Worm (Caenorhabditis elegans) whole organism, young adult: ENCODE data around the gene F52H2.15.
A peak's percentile ranks its signal among the peaks of the same experiment; 100 is the strongest.

Experiments used
- D2030.7 ChIP-seq: fragments of 200-800 bp; sonication (Bioruptor generic); IDR thresholded peaks from 2 replicates; pipeline ENCODE4 v1.3.6; 2022; ENCODE audit warnings: missing genetic modification reagents, missing genetic modification characterization, missing compliant biosample characterization
- F49E8.2 ChIP-seq: sonication (generic microtip); optimal IDR thresholded peaks from 3 replicates; lab custom pipeline; 2017; ENCODE audit warnings: missing genetic modification characterization, mild to moderate bottlenecking, missing compliant biosample characterization, antibody characterized with exemption, moderate library complexity; ENCODE audit not compliant: insufficient read depth
- Y67H2A.10 ChIP-seq: fragments of 200-800 bp; sonication (Bioruptor generic); conservative IDR thresholded peaks from 2 replicates; pipeline ENCODE4 v1.3.6; 2022; ENCODE audit warnings: missing genetic modification reagents, missing genetic modification characterization, missing compliant biosample characterization
- Y95B8A.8 ChIP-seq: fragments of 200-800 bp; sonication (Bioruptor generic); IDR thresholded peaks from 2 replicates; pipeline ENCODE4 v1.3.6; 2022; ENCODE audit warnings: missing genetic modification reagents, missing genetic modification characterization, missing compliant biosample characterization
- ama-1 ChIP-seq, 3 experiments: fragments of 150-350 bp in 1 of 3; sonication (generic microtip) in 2 of 3; optimal IDR thresholded peaks; 2 replicates each; lab custom pipeline; 2014 to 2018; ENCODE audit warnings: missing biosample characterization in 2 of 3, missing genetic modification characterization in 2 of 3, missing genetic modification reagents in 2 of 3
- aptf-2 ChIP-seq: fragments of 200-800 bp; sonication (Bioruptor generic); conservative IDR thresholded peaks from 2 replicates; pipeline ENCODE4 v1.3.6; 2022; ENCODE audit warnings: missing genetic modification reagents, missing genetic modification characterization, missing compliant biosample characterization
- attf-5 ChIP-seq: fragments of 200-800 bp; sonication (Bioruptor generic); optimal IDR thresholded peaks from 2 replicates; lab custom pipeline; 2018; ENCODE audit warnings: mild to moderate bottlenecking, missing genetic modification characterization, missing compliant biosample characterization
- ceh-100 ChIP-seq: fragments of 200-800 bp; sonication (Bioruptor generic); IDR thresholded peaks from 2 replicates; pipeline ENCODE4 v1.3.6; 2022; ENCODE audit warnings: missing genetic modification reagents, missing genetic modification characterization, missing compliant biosample characterization
- ceh-79 ChIP-seq: sonication (generic microtip); optimal IDR thresholded peaks from 2 replicates; lab custom pipeline; 2017; ENCODE audit warnings: mild to moderate bottlenecking, missing genetic modification characterization, missing compliant biosample characterization
- chd-7 ChIP-seq: sonication (generic microtip); optimal IDR thresholded peaks from 2 replicates; lab custom pipeline; 2016; ENCODE audit warnings: mild to moderate bottlenecking, missing genetic modification characterization, moderate library complexity, missing compliant biosample characterization
- die-1 ChIP-seq: sonication (generic microtip); optimal IDR thresholded peaks from 2 replicates; lab custom pipeline; 2016; ENCODE audit warnings: missing genotype, mild to moderate bottlenecking, missing genetic modification characterization, missing compliant biosample characterization
- dox-1 ChIP-seq: fragments of 200-800 bp; sonication (Bioruptor generic); IDR thresholded peaks from 2 replicates; pipeline ENCODE4 v1.3.6; 2022; ENCODE audit warnings: missing genetic modification reagents, missing genetic modification characterization, missing compliant biosample characterization
- efl-1 ChIP-seq: fragments of 150-350 bp; optimal IDR thresholded peaks from 2 replicates; lab custom pipeline; 2014; ENCODE audit warnings: missing biosample characterization, missing genetic modification reagents, missing genetic modification characterization
- egl-18 ChIP-seq: fragments of 200-800 bp; sonication (Bioruptor generic); IDR thresholded peaks from 2 replicates; pipeline ENCODE4 v1.3.6; 2022; ENCODE audit warnings: missing genetic modification reagents, missing genetic modification characterization, missing compliant biosample characterization
- egl-44 ChIP-seq: fragments of 200-800 bp; sonication (Bioruptor generic); IDR thresholded peaks from 2 replicates; pipeline ENCODE4 v1.3.6; 2022; ENCODE audit warnings: missing genetic modification reagents, missing genetic modification characterization, missing compliant biosample characterization
- fkh-3 ChIP-seq: sonication (generic microtip); optimal IDR thresholded peaks from 2 replicates; lab custom pipeline; 2016; ENCODE audit warnings: mild to moderate bottlenecking, missing genetic modification characterization, missing compliant biosample characterization
- him-1 ChIP-seq: sonication (generic microtip); optimal IDR thresholded peaks from 2 replicates; lab custom pipeline; 2016; ENCODE audit warnings: missing genotype, missing genetic modification reagents, missing genetic modification characterization, missing compliant biosample characterization
- hlh-26 ChIP-seq: fragments of 200-800 bp; sonication (Bioruptor generic); conservative IDR thresholded peaks from 2 replicates; pipeline ENCODE4 v1.3.6; 2022; ENCODE audit warnings: missing genetic modification reagents, missing genetic modification characterization, missing compliant biosample characterization
- hmg-1.2 ChIP-seq: fragments of 200-800 bp; sonication (Bioruptor generic); IDR thresholded peaks from 2 replicates; pipeline ENCODE4 v1.3.6; 2022; ENCODE audit warnings: missing genetic modification reagents, missing genetic modification characterization, missing compliant biosample characterization
- hmg-20 ChIP-seq: fragments of 200-800 bp; sonication (Bioruptor generic); IDR thresholded peaks from 2 replicates; pipeline ENCODE4 v1.3.6; 2022; ENCODE audit warnings: missing genetic modification reagents, missing genetic modification characterization, missing compliant biosample characterization
- let-607 ChIP-seq, 2 experiments: fragments of 200-800 bp in 1 of 2; sonication (Bioruptor generic) in 1 of 2; sonication (generic microtip) in 1 of 2; optimal IDR thresholded peaks; 2 replicates each; lab custom pipeline; 2016 to 2018; ENCODE audit warnings: mild to moderate bottlenecking in 2 of 2, missing compliant biosample characterization in 2 of 2, missing genetic modification characterization in 2 of 2, moderate library complexity in 2 of 2, missing genotype in 1 of 2
- lin-35 ChIP-seq, 3 experiments: fragments of 150-350 bp in 2 of 3; sonication (generic microtip) in 1 of 3; optimal IDR thresholded peaks; 2 replicates each; lab custom pipeline; 2014 to 2018; ENCODE audit warnings: missing biosample characterization in 3 of 3, missing genetic modification characterization in 3 of 3, missing genetic modification reagents in 3 of 3
- madf-10 ChIP-seq: sonication (generic microtip); optimal IDR thresholded peaks from 2 replicates; lab custom pipeline; 2016; ENCODE audit warnings: mild to moderate bottlenecking, missing genetic modification characterization, missing compliant biosample characterization
- nfya-2 ChIP-seq: fragments of 200-800 bp; sonication (Bioruptor generic); IDR thresholded peaks from 2 replicates; pipeline ENCODE4 v1.3.6; 2022; ENCODE audit warnings: missing genetic modification reagents, missing genetic modification characterization, missing compliant biosample characterization
- nhr-179 ChIP-seq: sonication (generic microtip); optimal IDR thresholded peaks from 2 replicates; lab custom pipeline; 2016; ENCODE audit warnings: mild to moderate bottlenecking, missing genetic modification characterization, missing compliant biosample characterization
- nhr-27 ChIP-seq: fragments of 200-800 bp; sonication (Bioruptor generic); optimal IDR thresholded peaks from 2 replicates; lab custom pipeline; 2018; ENCODE audit warnings: mild to moderate bottlenecking, missing genetic modification characterization, moderate library complexity, missing compliant biosample characterization
- nhr-80 ChIP-seq: sonication (generic microtip); optimal IDR thresholded peaks from 2 replicates; lab custom pipeline; 2016; ENCODE audit warnings: missing genetic modification characterization, missing compliant biosample characterization
- pbrm-1 ChIP-seq: fragments of 200-800 bp; sonication (Bioruptor generic); IDR thresholded peaks from 2 replicates; pipeline ENCODE4 v1.3.6; 2022; ENCODE audit warnings: missing genetic modification reagents, missing genetic modification characterization, missing compliant biosample characterization
- pha-4 ChIP-seq: fragments of 150-350 bp; sonication (generic microtip); optimal IDR thresholded peaks from 2 replicates; lab custom pipeline; 2014; ENCODE audit warnings: missing biosample characterization, missing genetic modification reagents, missing genetic modification characterization
- rcor-1 ChIP-seq: fragments of 200-800 bp; sonication (Bioruptor generic); IDR thresholded peaks from 2 replicates; pipeline ENCODE4 v1.3.6; 2022; ENCODE audit warnings: missing genetic modification reagents, missing genetic modification characterization, missing compliant biosample characterization
- rec-8 ChIP-seq, 2 experiments: sonication (generic microtip); optimal IDR thresholded peaks; 2 replicates each; lab custom pipeline; 2016; ENCODE audit warnings: mild to moderate bottlenecking in 2 of 2, missing genetic modification characterization in 2 of 2, missing genetic modification reagents in 2 of 2, missing genotype in 2 of 2, missing biosample characterization in 1 of 2, missing compliant biosample characterization in 1 of 2, moderate library complexity in 1 of 2
- rpc-1 ChIP-seq, 2 experiments: fragments of 150-350 bp in 1 of 2; sonication (generic microtip) in 1 of 2; optimal IDR thresholded peaks; 2 replicates each; lab custom pipeline; 2014 to 2018; ENCODE audit warnings: missing biosample characterization in 1 of 2, missing genetic modification characterization in 1 of 2, missing genetic modification reagents in 1 of 2, missing genotype in 1 of 2
- sdz-38 ChIP-seq: sonication (generic microtip); optimal IDR thresholded peaks from 2 replicates; lab custom pipeline; 2016; ENCODE audit warnings: missing genotype, missing genetic modification characterization, missing compliant biosample characterization
- snpc-1.1 ChIP-seq: sonication (generic microtip); optimal IDR thresholded peaks from 2 replicates; lab custom pipeline; 2017; ENCODE audit warnings: missing genetic modification characterization, mild to moderate bottlenecking, missing compliant biosample characterization, antibody characterized with exemption, moderate library complexity, missing genotype, missing genetic modification reagents; ENCODE audit not compliant: insufficient read depth
- snpc-1.3 ChIP-seq: sonication (generic microtip); optimal IDR thresholded peaks from 2 replicates; lab custom pipeline; 2017; ENCODE audit warnings: missing genetic modification characterization, mild to moderate bottlenecking, missing compliant biosample characterization, antibody characterized with exemption, moderate library complexity, missing genotype, missing genetic modification reagents; ENCODE audit not compliant: insufficient read depth
- unc-130 ChIP-seq: sonication (generic microtip); optimal IDR thresholded peaks from 2 replicates; lab custom pipeline; 2016; ENCODE audit warnings: missing genetic modification reagents, missing genetic modification characterization, missing compliant biosample characterization
- zim-3 ChIP-seq: sonication (generic microtip); optimal IDR thresholded peaks from 2 replicates; lab custom pipeline; 2017; ENCODE audit warnings: mild to moderate bottlenecking, missing genetic modification characterization, moderate library complexity, missing compliant biosample characterization
- ztf-22 ChIP-seq: fragments of 200-800 bp; sonication (Bioruptor generic); optimal IDR thresholded peaks from 2 replicates; lab custom pipeline; 2018; ENCODE audit warnings: mild to moderate bottlenecking, missing genetic modification characterization, moderate library complexity, missing compliant biosample characterization
- ztf-25 ChIP-seq: fragments of 200-800 bp; sonication (Bioruptor generic); IDR thresholded peaks from 2 replicates; pipeline ENCODE4 v1.3.6; 2022; ENCODE audit warnings: missing genetic modification reagents, missing genetic modification characterization, missing compliant biosample characterization
- ztf-26 ChIP-seq: sonication (generic microtip); optimal IDR thresholded peaks from 2 replicates; lab custom pipeline; 2017; ENCODE audit warnings: missing genetic modification characterization, missing compliant biosample characterization

F52H2.15 gene

ce11 chrX:2531276-2531675 lies 33.9 kb upstream of the F52H2.15 start (continued):
- TF ChIP-seq snpc-1.1 (tag; lab: Kevin White, UChicago) (peak; percentile 26), pbrm-1 (peak; percentile 69), egl-44 (0 out of 2 replicates have a peak, but pooled peaks have one; percentile 32), hlh-26 (no peak), sdz-38 (no peak), rpc-1 (optimal IDR thresholded peaks at IDR 0.05; lab: Kevin White, UChicago) (peak; percentile 90), rpc-1 (tag; optimal IDR thresholded peaks at IDR 0.05; lab: Kevin White, UChicago) (peak; percentile 83), hmg-1.2 (peak; percentile 52), nhr-80 (peak; percentile 40), attf-5 (GFP tag; lab: Kevin White, UChicago) (peak; percentile 20), let-607 (tag; optimal IDR thresholded peaks at IDR 0.05; lab: Kevin White, UChicago) (peak; percentile 51 to 61), hmg-20 (peak; percentile 55; the same call in 1 of the 2 replicates), die-1 (tag; lab: Kevin White, UChicago) (peak; percentile 76), him-1 (tag; lab: Kevin White, UChicago) (peak; percentile 57), ceh-100 (GFP tag; lab: Robert Waterston, UW) (0 out of 2 replicates have a peak, but pooled peaks have one; percentile 20), nhr-27 (tag; lab: Kevin White, UChicago) (peak; percentile 48), snpc-1.3 (tag; lab: Kevin White, UChicago) (peak; percentile 48), chd-7 (peak; percentile 63), D2030.7 (GFP tag; lab: Robert Waterston, UW) (peak; percentile 58), ceh-79 (tag; lab: Kevin White, UChicago) (peak; percentile 15), egl-18 (GFP tag; lab: Robert Waterston, UW) (no peak), lin-35 (GFP tag; optimal IDR thresholded peaks at IDR 0.05; lab: Kevin White, UChicago) (peak in 1 of 3 experiments; percentile 16), ztf-25 (GFP tag; lab: Robert Waterston, UW) (peak; percentile 72; the same call in 1 of the 2 replicates), zim-3 (tag; lab: Kevin White, UChicago) (peak; percentile 68), ztf-22 (peak; percentile 40), rec-8 (tag; optimal IDR thresholded peaks at IDR 0.05; lab: Kevin White, UChicago) (peak; percentile 33 to 35)

- TF ChIP-seq rcor-1: no peak
- TF ChIP-seq efl-1 (GFP tag; lab: Kevin White, UChicago): no peak
- no peak for TF ChIP-seq fkh-3 (tag; lab: Kevin White, UChicago)
- TF ChIP-seq F49E8.2 (tag; lab: Kevin White, UChicago): no peak
- no peak for TF ChIP-seq Y67H2A.10 (GFP tag; lab: Robert Waterston, UW)
- TF ChIP-seq Y95B8A.8 (GFP tag; lab: Robert Waterston, UW): no peak
- TF ChIP-seq aptf-2 (GFP tag; lab: Robert Waterston, UW): no peak
- no peak for TF ChIP-seq madf-10
- TF ChIP-seq ztf-26: no peak
- no peak for TF ChIP-seq pha-4 (tag; lab: Kevin White, UChicago)
- no peak for TF ChIP-seq dox-1 (GFP tag; lab: Robert Waterston, UW)
- TF ChIP-seq ama-1 (optimal IDR thresholded peaks at IDR 0.05; lab: Kevin White, UChicago): no peak
- TF ChIP-seq ama-1 (GFP tag; optimal IDR thresholded peaks at IDR 0.05; lab: Kevin White, UChicago): no peak
- TF ChIP-seq unc-130: no peak
- TF ChIP-seq nhr-179 (tag; lab: Kevin White, UChicago): no peak
- no peak for TF ChIP-seq ceh-100 (GFP tag; lab: Robert Waterston, UW)
- TF ChIP-seq nfya-2: no peak
Measured at ce11 chrX:2532357-2532756, 32.8 kb upstream of the F52H2.15 start, which contains the start of gene tbc-12. tbc-12 (minus strand) TSS chrX:2532457.
